Worm (Caenorhabditis elegans): ENCODE results near the gene fbxc-53.

The fbxc-53 gene

ce11 chrII:3711047-3711446 is at the start of gene fbxc-53:
TSS of gene fbxc-53 (plus strand) at chrII:3711291.
- no peak for TF ChIP-seq tab-1 (GFP tag; IDR thresholded peaks at IDR 0.05)
- no peak for TF ChIP-seq T22C8.4 (GFP tag; IDR thresholded peaks at IDR 0.05)
- no peak for TF ChIP-seq med-1 (GFP tag; optimal IDR thresholded peaks at IDR 0.05; ENCODE audit: insufficient read depth)
- TF ChIP-seq flt-1 (GFP tag; IDR thresholded peaks at IDR 0.05): no peak
- TF ChIP-seq ref-1 (GFP tag; conservative IDR thresholded peaks at IDR 0.05): no peak
- no peak for TF ChIP-seq ztf-29 (GFP tag; IDR thresholded peaks at IDR 0.05)
- no peak for TF ChIP-seq ztf-23 (GFP tag; IDR thresholded peaks at IDR 0.05)
- no peak for TF ChIP-seq cog-1 (tag; optimal IDR thresholded peaks at IDR 0.05)
- no peak for TF ChIP-seq klf-2 (GFP tag; conservative IDR thresholded peaks at IDR 0.05)

ce11 chrII:3661932-3662331 is 49.2 kb upstream of the fbxc-53 start, which contains the start of gene F19B10.13:
TSS of gene F19B10.13 (plus strand) at chrII:3662274.
- no peak for TF ChIP-seq T22C8.4 (GFP tag; IDR thresholded peaks at IDR 0.05)
- no peak for TF ChIP-seq ztf-23 (GFP tag; IDR thresholded peaks at IDR 0.05)
- no peak for TF ChIP-seq tab-1 (GFP tag; IDR thresholded peaks at IDR 0.05)
- TF ChIP-seq klf-2 (GFP tag; conservative IDR thresholded peaks at IDR 0.05): no peak
- TF ChIP-seq ref-1 (GFP tag; conservative IDR thresholded peaks at IDR 0.05): no peak
- no peak for TF ChIP-seq med-1 (GFP tag; optimal IDR thresholded peaks at IDR 0.05; ENCODE audit: insufficient read depth)
- TF ChIP-seq cog-1 (tag; optimal IDR thresholded peaks at IDR 0.05): no peak
- TF ChIP-seq flt-1 (GFP tag; IDR thresholded peaks at IDR 0.05): no peak
- TF ChIP-seq ztf-29 (GFP tag; IDR thresholded peaks at IDR 0.05): no peak

- TF ChIP-seq klf-2 (GFP tag; conservative IDR thresholded peaks at IDR 0.05) (no peak), T22C8.4 (GFP tag; IDR thresholded peaks at IDR 0.05) (no peak), med-1 (GFP tag; optimal IDR thresholded peaks at IDR 0.05; ENCODE audit: insufficient read depth) (no peak), flt-1 (GFP tag; IDR thresholded peaks at IDR 0.05) (no peak), ztf-23 (GFP tag; IDR thresholded peaks at IDR 0.05) (no peak), cog-1 (tag; optimal IDR thresholded peaks at IDR 0.05) (no peak), ref-1 (GFP tag; conservative IDR thresholded peaks at IDR 0.05) (no peak), tab-1 (GFP tag; IDR thresholded peaks at IDR 0.05) (no peak)
Measured at ce11 chrII:3663796-3664195, 47.3 kb upstream of the fbxc-53 start, which contains the start of gene F19B10.6. TSS of gene F19B10.6 (minus strand) at chrII:3663896.

ce11 chrII:3664470-3664869 is 46.6 kb upstream of the fbxc-53 start, which contains the start of gene F19B10.3:
TSS of gene F19B10.3 (plus strand) at chrII:3664770.
- TF ChIP-seq tab-1 (GFP tag; IDR thresholded peaks at IDR 0.05) (no peak), ztf-29 (GFP tag; IDR thresholded peaks at IDR 0.05) (no peak), klf-2 (GFP tag; conservative IDR thresholded peaks at IDR 0.05) (no peak), ref-1 (GFP tag; conservative IDR thresholded peaks at IDR 0.05) (no peak), cog-1 (tag; optimal IDR thresholded peaks at IDR 0.05) (no peak), T22C8.4 (GFP tag; IDR thresholded peaks at IDR 0.05) (no peak)

- TF ChIP-seq flt-1 (GFP tag; IDR thresholded peaks at IDR 0.05) (no peak), ztf-29 (GFP tag; IDR thresholded peaks at IDR 0.05) (no peak)
Measured at ce11 chrII:3665181-3665580, 45.9 kb upstream of the fbxc-53 start.

- no peak for TF ChIP-seq ref-1 (GFP tag; conservative IDR thresholded peaks at IDR 0.05)
- TF ChIP-seq med-1 (GFP tag; optimal IDR thresholded peaks at IDR 0.05; ENCODE audit: insufficient read depth): no peak
- TF ChIP-seq flt-1 (GFP tag; IDR thresholded peaks at IDR 0.05): no peak
- no peak for TF ChIP-seq tab-1 (GFP tag; IDR thresholded peaks at IDR 0.05)
- TF ChIP-seq klf-2 (GFP tag; conservative IDR thresholded peaks at IDR 0.05): no peak
- no peak for TF ChIP-seq ztf-23 (GFP tag; IDR thresholded peaks at IDR 0.05)
- TF ChIP-seq cog-1 (tag; optimal IDR thresholded peaks at IDR 0.05): no peak
- TF ChIP-seq ztf-29 (GFP tag; IDR thresholded peaks at IDR 0.05): no peak
- no peak for TF ChIP-seq T22C8.4 (GFP tag; IDR thresholded peaks at IDR 0.05)
Measured at ce11 chrII:3669315-3669714, 41.8 kb upstream of the fbxc-53 start, which contains the start of gene srx-97. TSS of gene srx-97 (minus strand) at chrII:3669415.

ce11 chrII:3670956-3671355 is 40.1 kb upstream of the fbxc-53 start, which contains the start of gene srx-98:
TSS of gene srx-98 (minus strand) at chrII:3671056.
- TF ChIP-seq klf-2 (GFP tag; conservative IDR thresholded peaks at IDR 0.05): no peak

- no peak for TF ChIP-seq tab-1 (GFP tag; IDR thresholded peaks at IDR 0.05)
- TF ChIP-seq ztf-23 (GFP tag; IDR thresholded peaks at IDR 0.05): no peak
- no peak for TF ChIP-seq T22C8.4 (GFP tag; IDR thresholded peaks at IDR 0.05)
Measured at ce11 chrII:3673493-3673892, 37.6 kb upstream of the fbxc-53 start, which contains the start of gene sea-1. TSS of gene sea-1 (minus strand) at chrII:3673593.

- no peak for TF ChIP-seq klf-2 (GFP tag; conservative IDR thresholded peaks at IDR 0.05)
- TF ChIP-seq ztf-23 (GFP tag; IDR thresholded peaks at IDR 0.05): no peak
- no peak for TF ChIP-seq ref-1 (GFP tag; conservative IDR thresholded peaks at IDR 0.05)
- TF ChIP-seq ztf-29 (GFP tag; IDR thresholded peaks at IDR 0.05): no peak
- no peak for TF ChIP-seq flt-1 (GFP tag; IDR thresholded peaks at IDR 0.05)
- no peak for TF ChIP-seq med-1 (GFP tag; optimal IDR thresholded peaks at IDR 0.05; ENCODE audit: insufficient read depth)
- no peak for TF ChIP-seq tab-1 (GFP tag; IDR thresholded peaks at IDR 0.05)
- no peak for TF ChIP-seq T22C8.4 (GFP tag; IDR thresholded peaks at IDR 0.05)
- TF ChIP-seq cog-1 (tag; optimal IDR thresholded peaks at IDR 0.05): no peak
Measured at ce11 chrII:3675176-3675575, 35.9 kb upstream of the fbxc-53 start, which contains the start of gene F19B10.2. TSS of gene F19B10.2 (plus strand) at chrII:3675476.

ce11 chrII:3678978-3679377 is 32.1 kb upstream of the fbxc-53 start:
- TF ChIP-seq flt-1 (GFP tag; IDR thresholded peaks at IDR 0.05) (no peak), ref-1 (GFP tag; conservative IDR thresholded peaks at IDR 0.05) (no peak), ztf-23 (GFP tag; IDR thresholded peaks at IDR 0.05) (no peak), T22C8.4 (GFP tag; IDR thresholded peaks at IDR 0.05) (no peak), klf-2 (GFP tag; conservative IDR thresholded peaks at IDR 0.05) (no peak), cog-1 (tag; optimal IDR thresholded peaks at IDR 0.05) (no peak), tab-1 (GFP tag; IDR thresholded peaks at IDR 0.05) (no peak), med-1 (GFP tag; optimal IDR thresholded peaks at IDR 0.05; ENCODE audit: insufficient read depth) (no peak), ztf-29 (GFP tag; IDR thresholded peaks at IDR 0.05) (no peak)

All from whole organism, midembryonic.